Worm (Caenorhabditis elegans) whole organism, early embryonic: ENCODE measurements around the gene grl-4.

Experiments
- B0310.2 ChIP-seq: sonication (generic microtip); optimal IDR thresholded peaks from 2 replicates; lab custom pipeline; 2016; ENCODE audit warnings: mild to moderate bottlenecking, missing genetic modification characterization, missing compliant biosample characterization
- F13C5.2 ChIP-seq: sonication (generic microtip); optimal IDR thresholded peaks from 2 replicates; lab custom pipeline; 2017; ENCODE audit warnings: mild to moderate bottlenecking, missing genetic modification characterization, inconsistent platforms, missing compliant biosample characterization
- aly-1 ChIP-seq: sonication (generic microtip); optimal IDR thresholded peaks from 2 replicates; lab custom pipeline; 2016; ENCODE audit warnings: missing genetic modification characterization, missing compliant biosample characterization
- ama-1 ChIP-seq: fragments of 150-350 bp; optimal IDR thresholded peaks from 2 replicates; lab custom pipeline; 2014
- ceh-13 ChIP-seq: fragments of 200-800 bp; sonication (Bioruptor generic); optimal IDR thresholded peaks from 2 replicates; lab custom pipeline; 2018; ENCODE audit warnings: mild to moderate bottlenecking, missing genetic modification characterization, missing compliant biosample characterization
- ceh-36 ChIP-seq: sonication (generic microtip); optimal IDR thresholded peaks from 2 replicates; lab custom pipeline; 2016; ENCODE audit warnings: missing genetic modification characterization, inconsistent platforms, missing compliant biosample characterization
- ets-7 ChIP-seq: sonication (generic microtip); optimal IDR thresholded peaks from 2 replicates; lab custom pipeline; 2016; ENCODE audit warnings: missing genotype, missing genetic modification characterization, missing compliant biosample characterization
- flt-1 ChIP-seq: fragments of 200-800 bp; sonication (Bioruptor generic); IDR thresholded peaks from 2 replicates; pipeline ENCODE4 v1.3.6; 2022; ENCODE audit warnings: missing genetic modification characterization, missing compliant biosample characterization
- hmbx-1 ChIP-seq: sonication (generic microtip); optimal IDR thresholded peaks from 2 replicates; lab custom pipeline; 2016; ENCODE audit warnings: mild to moderate bottlenecking, missing genetic modification characterization, missing compliant biosample characterization
- hmg-4 ChIP-seq: fragments of 200-800 bp; sonication (Bioruptor generic); optimal IDR thresholded peaks from 2 replicates; lab custom pipeline; 2018; ENCODE audit warnings: mild to moderate bottlenecking, missing genetic modification characterization, missing compliant biosample characterization
- hnd-1 ChIP-seq: sonication (generic microtip); optimal IDR thresholded peaks from 2 replicates; lab custom pipeline; 2016; ENCODE audit warnings: missing genetic modification characterization, missing compliant biosample characterization
- pes-1 ChIP-seq: fragments of 200-800 bp; sonication (Bioruptor generic); IDR thresholded peaks from 2 replicates; pipeline ENCODE4 v1.3.6; 2022; ENCODE audit warnings: missing genetic modification reagents, missing genetic modification characterization, missing compliant biosample characterization
- scrt-1 ChIP-seq: fragments of 200-800 bp; sonication (Bioruptor generic); IDR thresholded peaks from 2 replicates; pipeline ENCODE4 v1.3.6; 2022; ENCODE audit warnings: missing genetic modification characterization, missing compliant biosample characterization
- sea-1 ChIP-seq: fragments of 200-800 bp; sonication (Bioruptor generic); conservative IDR thresholded peaks from 2 replicates; pipeline ENCODE4 v1.3.6; 2022; ENCODE audit warnings: missing genetic modification characterization, missing compliant biosample characterization
- tbx-11 ChIP-seq: fragments of 200-800 bp; sonication (Bioruptor generic); IDR thresholded peaks from 2 replicates; pipeline ENCODE4 v1.3.6; 2022; ENCODE audit warnings: missing genetic modification characterization, missing compliant biosample characterization
- tbx-37 ChIP-seq: fragments of 200-800 bp; sonication (Bioruptor generic); conservative IDR thresholded peaks from 2 replicates; pipeline ENCODE4 v1.3.6; 2022; ENCODE audit warnings: missing genetic modification reagents, missing genetic modification characterization, missing compliant biosample characterization
- tra-4 ChIP-seq: sonication (generic microtip); optimal IDR thresholded peaks from 2 replicates; lab custom pipeline; 2017; ENCODE audit warnings: missing genetic modification characterization, missing compliant biosample characterization

grl-4 gene

ce11 chrIV:7285839-7286238 is 24.7 kb downstream of the grl-4 start, which contains the start of gene C06E4.8:
TSS of gene C06E4.8 (minus strand) at chrIV:7285875.
- TF ChIP-seq ama-1: no peak
- TF ChIP-seq ets-7 (tag; lab: Kevin White, UChicago): no peak
- no peak for TF ChIP-seq sea-1 (GFP tag; lab: Robert Waterston, UW)
- no peak for TF ChIP-seq F13C5.2 (tag; lab: Kevin White, UChicago)
- no peak for TF ChIP-seq ceh-13 (GFP tag; lab: Kevin White, UChicago)
- no peak for TF ChIP-seq aly-1 (tag; lab: Kevin White, UChicago)

ce11 chrIV:7282957-7283356 is 27.6 kb downstream of the grl-4 start, which contains the start of gene C06E4.1:
TSS of gene C06E4.1 (plus strand) at chrIV:7283257.
- TF ChIP-seq hmg-4 (GFP tag; lab: Kevin White, UChicago) (no peak), ama-1 (no peak), ets-7 (tag; lab: Kevin White, UChicago) (no peak), hnd-1 (tag; lab: Kevin White, UChicago) (no peak), aly-1 (tag; lab: Kevin White, UChicago) (no peak), tbx-37 (no peak), flt-1 (GFP tag; lab: Robert Waterston, UW) (no peak), hmbx-1 (no peak), ceh-36 (tag; lab: Kevin White, UChicago) (no peak), tra-4 (tag; lab: Kevin White, UChicago) (no peak), pes-1 (GFP tag; lab: Robert Waterston, UW) (no peak), scrt-1 (no peak), F13C5.2 (tag; lab: Kevin White, UChicago) (no peak), sea-1 (GFP tag; lab: Robert Waterston, UW) (no peak)

ce11 chrIV:7276661-7277060 is 33.9 kb downstream of the grl-4 start, which contains the start of gene C06E4.2:
TSS of gene C06E4.2 (plus strand) at chrIV:7276961.
- TF ChIP-seq hnd-1 (tag; lab: Kevin White, UChicago) (no peak), tra-4 (tag; lab: Kevin White, UChicago) (no peak), flt-1 (GFP tag; lab: Robert Waterston, UW) (no peak), ets-7 (tag; lab: Kevin White, UChicago) (no peak), tbx-11 (GFP tag; lab: Robert Waterston, UW) (no peak), ceh-36 (tag; lab: Kevin White, UChicago) (no peak), sea-1 (GFP tag; lab: Robert Waterston, UW) (no peak), tbx-37 (no peak), aly-1 (tag; lab: Kevin White, UChicago) (no peak), ama-1 (no peak)

ce11 chrIV:7274969-7275548 is 35.5 kb downstream of the grl-4 start:
- TF ChIP-seq aly-1 (tag; lab: Kevin White, UChicago) (no peak), hmg-4 (GFP tag; lab: Kevin White, UChicago) (no peak), tbx-11 (GFP tag; lab: Robert Waterston, UW) (no peak), sea-1 (GFP tag; lab: Robert Waterston, UW) (no peak), scrt-1 (no peak), hnd-1 (tag; lab: Kevin White, UChicago) (no peak), ceh-36 (tag; lab: Kevin White, UChicago) (no peak), ets-7 (tag; lab: Kevin White, UChicago) (no peak), tra-4 (tag; lab: Kevin White, UChicago) (no peak), pes-1 (GFP tag; lab: Robert Waterston, UW) (no peak), ama-1 (no peak), tbx-37 (no peak)

ce11 chrIV:7263137-7263536 is 47.4 kb downstream of the grl-4 start, which contains the start of gene glb-2:
TSS of gene glb-2 (minus strand) at chrIV:7263237.
- no peak for TF ChIP-seq tbx-37
- no peak for TF ChIP-seq sea-1 (GFP tag; lab: Robert Waterston, UW)
- no peak for TF ChIP-seq ets-7 (tag; lab: Kevin White, UChicago)
- TF ChIP-seq ceh-13 (GFP tag; lab: Kevin White, UChicago): no peak
- no peak for TF ChIP-seq tbx-11 (GFP tag; lab: Robert Waterston, UW)
- TF ChIP-seq B0310.2 (tag; lab: Kevin White, UChicago): no peak
- TF ChIP-seq hnd-1 (tag; lab: Kevin White, UChicago): no peak
- TF ChIP-seq scrt-1: no peak

ce11 chrIV:7260587-7260986 is 50.0 kb downstream of the grl-4 start, which contains the start of gene C06E4.3:
TSS of gene C06E4.3 (plus strand) at chrIV:7260875.
- TF ChIP-seq tra-4 (tag; lab: Kevin White, UChicago) (no peak), scrt-1 (no peak), hnd-1 (tag; lab: Kevin White, UChicago) (no peak), tbx-11 (GFP tag; lab: Robert Waterston, UW) (no peak)
